Worm (Caenorhabditis elegans) whole organism, L3 larva: ENCODE results near the gene C05D12.1.
A peak's percentile ranks its signal among the peaks of the same experiment; 100 is the strongest.

Experiments used
- R02D3.7 ChIP-seq: fragments of 150-350 bp; optimal IDR thresholded peaks from 2 replicates; lab custom pipeline; 2014; ENCODE audit warnings: missing biosample characterization, missing genetic modification characterization
- ZK546.5 ChIP-seq: sonication (generic microtip); optimal IDR thresholded peaks from 2 replicates; lab custom pipeline; 2017; ENCODE audit warnings: missing biosample characterization, missing genetic modification characterization
- aly-2 ChIP-seq: fragments of 150-350 bp; optimal IDR thresholded peaks from 2 replicates; lab custom pipeline; 2014; ENCODE audit warnings: missing biosample characterization, missing genetic modification characterization
- ama-1 ChIP-seq: fragments of 150-350 bp; optimal IDR thresholded peaks from 2 replicates; lab custom pipeline; 2018
- ceh-16 ChIP-seq: sonication (generic microtip); optimal IDR thresholded peaks from 2 replicates; lab custom pipeline; 2017; ENCODE audit warnings: missing biosample characterization, missing genetic modification characterization
- ceh-28 ChIP-seq: fragments of 150-350 bp; optimal IDR thresholded peaks from 2 replicates; lab custom pipeline; 2014; ENCODE audit warnings: missing biosample characterization, missing genetic modification reagents, missing genetic modification characterization
- ceh-82 ChIP-seq: fragments of 150-350 bp; optimal IDR thresholded peaks from 2 replicates; lab custom pipeline; 2014; ENCODE audit warnings: missing biosample characterization, missing genetic modification characterization
- ceh-9 ChIP-seq: sonication (generic microtip); optimal IDR thresholded peaks from 2 replicates; lab custom pipeline; 2018; ENCODE audit warnings: missing biosample characterization, missing genetic modification characterization
- daf-12 ChIP-seq: fragments of 150-350 bp; optimal IDR thresholded peaks from 2 replicates; lab custom pipeline; 2014; ENCODE audit warnings: missing biosample characterization, missing genetic modification reagents, missing genetic modification characterization
- egl-27 ChIP-seq: sonication (generic microtip); optimal IDR thresholded peaks from 4 replicates; lab custom pipeline; 2017; ENCODE audit warnings: missing biosample characterization, missing genetic modification reagents, missing genetic modification characterization
- egl-5 ChIP-seq: fragments of 150-350 bp; optimal IDR thresholded peaks from 2 replicates; lab custom pipeline; 2017; ENCODE audit warnings: missing biosample characterization, missing genetic modification reagents, missing genetic modification characterization, inconsistent platforms
- elt-1 ChIP-seq: fragments of 150-350 bp; optimal IDR thresholded peaks from 2 replicates; lab custom pipeline; 2014; ENCODE audit warnings: missing biosample characterization, missing genetic modification characterization
- elt-2 ChIP-seq: sonication (generic microtip); optimal IDR thresholded peaks from 2 replicates; lab custom pipeline; 2016; ENCODE audit warnings: missing genetic modification reagents, mild to moderate bottlenecking, missing genetic modification characterization, missing compliant biosample characterization
- elt-3 ChIP-seq, 3 experiments: fragments of 150-350 bp in 1 of 3; sonication (generic microtip) in 2 of 3; optimal IDR thresholded peaks; 2 replicates in 2 of 3; 4 replicates in 1 of 3; lab custom pipeline; 2014 to 2017; ENCODE audit warnings: missing biosample characterization in 3 of 3, missing genetic modification characterization in 3 of 3
- eor-1 ChIP-seq, 2 experiments: fragments of 150-350 bp; optimal IDR thresholded peaks; 2 replicates each; lab custom pipeline; 2014 to 2018; ENCODE audit warnings: missing biosample characterization in 2 of 2, missing genetic modification characterization in 2 of 2
- fkh-10 ChIP-seq: sonication (generic microtip); optimal IDR thresholded peaks from 2 replicates; lab custom pipeline; 2017; ENCODE audit warnings: missing biosample characterization, missing genetic modification reagents, missing genetic modification characterization
- fkh-2 ChIP-seq: fragments of 150-350 bp; optimal IDR thresholded peaks from 2 replicates; lab custom pipeline; 2014; ENCODE audit warnings: missing biosample characterization, missing genetic modification reagents, missing genetic modification characterization
- fos-1 ChIP-seq: fragments of 150-350 bp; optimal IDR thresholded peaks from 2 replicates; lab custom pipeline; 2014; ENCODE audit warnings: missing biosample characterization, missing genetic modification characterization
- hmg-11 ChIP-seq: sonication (generic microtip); optimal IDR thresholded peaks from 2 replicates; lab custom pipeline; 2016; ENCODE audit warnings: missing genetic modification characterization, missing compliant biosample characterization
- jun-1 ChIP-seq: fragments of 150-350 bp; optimal IDR thresholded peaks from 2 replicates; lab custom pipeline; 2014; ENCODE audit warnings: missing biosample characterization, missing genetic modification reagents, missing genetic modification characterization
- lin-15B ChIP-seq: fragments of 150-350 bp; optimal IDR thresholded peaks from 2 replicates; lab custom pipeline; 2014; ENCODE audit warnings: missing biosample characterization, missing genetic modification characterization
- lin-39 ChIP-seq: fragments of 150-350 bp; optimal IDR thresholded peaks from 2 replicates; lab custom pipeline; 2018; ENCODE audit warnings: missing biosample characterization, missing genetic modification reagents, missing genetic modification characterization
- lsy-12 ChIP-seq: sonication (generic microtip); optimal IDR thresholded peaks from 2 replicates; lab custom pipeline; 2016; ENCODE audit warnings: mild to moderate bottlenecking, missing genetic modification characterization, missing compliant biosample characterization
- mdl-1 ChIP-seq: fragments of 150-350 bp; optimal IDR thresholded peaks from 2 replicates; lab custom pipeline; 2014; ENCODE audit warnings: missing biosample characterization, missing genetic modification characterization
- mml-1 ChIP-seq: fragments of 150-350 bp; sonication (generic microtip); optimal IDR thresholded peaks from 3 replicates; lab custom pipeline; 2014; ENCODE audit warnings: missing biosample characterization, missing genetic modification characterization
- nfya-1 ChIP-seq: sonication (generic microtip); optimal IDR thresholded peaks from 2 replicates; lab custom pipeline; 2017; ENCODE audit warnings: missing genetic modification characterization, mild to moderate bottlenecking, missing compliant biosample characterization, antibody characterized with exemption, moderate library complexity; ENCODE audit not compliant: insufficient read depth
- nhr-11 ChIP-seq: fragments of 150-350 bp; optimal IDR thresholded peaks from 2 replicates; lab custom pipeline; 2014; ENCODE audit warnings: missing biosample characterization, missing genetic modification characterization
- nhr-12 ChIP-seq: fragments of 150-350 bp; optimal IDR thresholded peaks from 2 replicates; lab custom pipeline; 2014; ENCODE audit warnings: missing biosample characterization, missing genetic modification characterization
- nhr-23 ChIP-seq: fragments of 150-350 bp; optimal IDR thresholded peaks from 2 replicates; lab custom pipeline; 2014; ENCODE audit warnings: missing biosample characterization, missing genetic modification reagents, missing genetic modification characterization
- nhr-237 ChIP-seq: fragments of 150-350 bp; optimal IDR thresholded peaks from 2 replicates; lab custom pipeline; 2014; ENCODE audit warnings: missing biosample characterization, missing genetic modification characterization
- nhr-25 ChIP-seq: sonication (generic microtip); optimal IDR thresholded peaks from 2 replicates; lab custom pipeline; 2017; ENCODE audit warnings: missing biosample characterization, missing genetic modification characterization
- nhr-28 ChIP-seq: fragments of 150-350 bp; optimal IDR thresholded peaks from 2 replicates; lab custom pipeline; 2014; ENCODE audit warnings: missing biosample characterization, missing genetic modification characterization
- nhr-43 ChIP-seq: sonication (generic microtip); optimal IDR thresholded peaks from 2 replicates; lab custom pipeline; 2016; ENCODE audit warnings: mild to moderate bottlenecking, missing genetic modification characterization, missing compliant biosample characterization; ENCODE audit not compliant: poor library complexity, severe bottlenecking
- nhr-67 ChIP-seq: fragments of 150-350 bp; optimal IDR thresholded peaks from 2 replicates; lab custom pipeline; 2014; ENCODE audit warnings: missing biosample characterization, missing genetic modification characterization
- nhr-76 ChIP-seq: fragments of 150-350 bp; sonication (generic microtip); optimal IDR thresholded peaks from 5 replicates; lab custom pipeline; 2014; ENCODE audit warnings: missing biosample characterization, missing genetic modification characterization
- nhr-77 ChIP-seq: fragments of 150-350 bp; optimal IDR thresholded peaks from 2 replicates; lab custom pipeline; 2014; ENCODE audit warnings: missing biosample characterization, missing genetic modification characterization
- pha-4 ChIP-seq: fragments of 150-350 bp; optimal IDR thresholded peaks from 2 replicates; lab custom pipeline; 2014; ENCODE audit warnings: missing biosample characterization, missing genetic modification reagents, missing genetic modification characterization
- pqm-1 ChIP-seq: fragments of 150-350 bp; optimal IDR thresholded peaks from 2 replicates; lab custom pipeline; 2017; ENCODE audit warnings: missing biosample characterization, missing genetic modification characterization, inconsistent platforms
- sea-2 ChIP-seq: fragments of 150-350 bp; sonication (generic microtip); optimal IDR thresholded peaks from 4 replicates; lab custom pipeline; 2014; ENCODE audit warnings: missing biosample characterization, missing genetic modification reagents, missing genetic modification characterization
- skn-1 ChIP-seq: fragments of 150-350 bp; optimal IDR thresholded peaks from 2 replicates; lab custom pipeline; 2014; ENCODE audit warnings: missing biosample characterization, missing genetic modification characterization
- snpc-4 ChIP-seq: fragments of 150-350 bp; optimal IDR thresholded peaks from 2 replicates; lab custom pipeline; 2014; ENCODE audit warnings: missing biosample characterization, missing genetic modification characterization
- tbx-2 ChIP-seq: sonication (generic microtip); optimal IDR thresholded peaks from 2 replicates; lab custom pipeline; 2016; ENCODE audit warnings: mild to moderate bottlenecking, missing genetic modification characterization, missing compliant biosample characterization
- unc-39 ChIP-seq: sonication (generic microtip); optimal IDR thresholded peaks from 4 replicates; lab custom pipeline; 2017; ENCODE audit warnings: missing biosample characterization, missing genetic modification characterization
- unc-62 ChIP-seq: fragments of 150-350 bp; sonication (generic microtip); optimal IDR thresholded peaks from 4 replicates; lab custom pipeline; 2014; ENCODE audit warnings: missing biosample characterization, missing genetic modification reagents, missing genetic modification characterization
- zag-1 ChIP-seq: fragments of 150-350 bp; optimal IDR thresholded peaks from 2 replicates; lab custom pipeline; 2014; ENCODE audit warnings: missing biosample characterization, missing genetic modification characterization
- ztf-11 ChIP-seq: fragments of 150-350 bp; optimal IDR thresholded peaks from 2 replicates; lab custom pipeline; 2014; ENCODE audit warnings: missing biosample characterization, missing genetic modification characterization
- ztf-4 ChIP-seq: fragments of 150-350 bp; optimal IDR thresholded peaks from 2 replicates; lab custom pipeline; 2014; ENCODE audit warnings: missing biosample characterization, missing genetic modification characterization

Gene C05D12.1

DNA sequence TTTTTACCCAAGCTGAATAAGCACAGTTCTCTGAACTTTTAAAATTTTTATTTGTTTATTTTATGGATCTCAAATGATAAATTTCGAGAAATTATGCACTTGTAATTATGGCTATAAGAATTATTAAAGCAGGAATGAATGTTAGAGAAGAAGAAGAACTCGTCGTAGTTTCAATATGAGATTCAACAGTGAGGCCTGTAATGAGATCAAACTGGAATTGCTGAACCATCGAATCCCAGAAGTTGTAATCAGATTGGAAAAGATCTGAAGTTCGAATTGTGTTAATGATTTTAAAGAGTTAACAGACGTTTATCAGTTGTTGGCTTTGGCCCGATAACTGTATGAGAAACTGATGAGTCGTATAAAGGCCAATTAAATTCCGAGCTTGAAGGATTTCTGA, 40.1 kb upstream of the C05D12.1 start:
- TF ChIP-seq lin-39 (tag; lab: Kevin White, UChicago) (no peak), ama-1 (lab: Kevin White, UChicago) (peak; percentile 3), nhr-12 (no peak), pqm-1 (tag; lab: Kevin White, UChicago) (no peak)

DNA sequence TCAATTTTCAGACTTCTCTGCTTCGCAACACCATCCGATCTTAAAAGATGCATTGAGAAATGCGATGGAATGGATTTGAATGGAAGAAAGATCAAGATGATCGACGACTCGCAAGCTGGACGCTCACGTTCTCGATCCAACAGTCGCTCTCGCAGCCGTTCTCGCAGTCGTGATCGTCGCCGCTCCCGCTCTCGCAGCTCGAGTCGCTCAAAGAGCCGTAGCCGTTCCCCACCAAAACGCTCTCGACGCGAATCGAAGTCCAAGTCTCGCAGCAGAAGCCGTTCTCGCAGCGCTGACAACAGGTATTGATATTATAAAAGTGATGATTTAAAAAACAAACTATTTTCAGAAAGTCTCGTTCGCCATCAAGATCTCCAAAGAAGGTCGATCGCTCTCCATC, 39.6 kb upstream of the C05D12.1 start:
- TF ChIP-seq elt-2 (tag; lab: Kevin White, UChicago) (no peak), ztf-11 (tag; lab: Kevin White, UChicago) (no peak), nhr-67 (tag; lab: Kevin White, UChicago) (no peak), nhr-23 (tag; lab: Kevin White, UChicago) (no peak), fkh-2 (tag; lab: Kevin White, UChicago) (no peak), aly-2 (tag; lab: Kevin White, UChicago) (no peak), nhr-25 (tag; lab: Kevin White, UChicago) (no peak), hmg-11 (no peak)
- TF ChIP-seq, all 47 proteins: peak for 0

DNA sequence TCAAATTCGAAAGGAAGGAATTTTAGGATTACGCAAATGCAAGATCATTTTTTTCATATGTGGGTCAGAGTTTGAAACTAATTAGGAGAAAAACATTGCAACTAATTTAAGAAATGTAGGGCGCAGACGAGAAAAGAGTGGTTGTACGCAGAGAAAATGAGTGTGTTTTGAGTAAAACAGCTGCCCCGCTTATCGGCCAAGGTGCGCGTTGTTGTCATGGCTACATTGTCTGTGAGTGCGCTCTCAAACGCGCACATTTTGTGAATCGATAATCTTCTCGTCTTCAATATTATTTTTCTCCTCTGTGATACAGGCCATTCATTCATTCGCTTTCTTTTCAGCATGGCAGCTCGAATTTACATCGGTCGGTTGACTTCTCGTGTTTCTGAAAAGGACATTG, 38.1 kb upstream of the C05D12.1 start:
- TF ChIP-seq pha-4 (no peak), pqm-1 (tag; lab: Kevin White, UChicago) (no peak)

DNA sequence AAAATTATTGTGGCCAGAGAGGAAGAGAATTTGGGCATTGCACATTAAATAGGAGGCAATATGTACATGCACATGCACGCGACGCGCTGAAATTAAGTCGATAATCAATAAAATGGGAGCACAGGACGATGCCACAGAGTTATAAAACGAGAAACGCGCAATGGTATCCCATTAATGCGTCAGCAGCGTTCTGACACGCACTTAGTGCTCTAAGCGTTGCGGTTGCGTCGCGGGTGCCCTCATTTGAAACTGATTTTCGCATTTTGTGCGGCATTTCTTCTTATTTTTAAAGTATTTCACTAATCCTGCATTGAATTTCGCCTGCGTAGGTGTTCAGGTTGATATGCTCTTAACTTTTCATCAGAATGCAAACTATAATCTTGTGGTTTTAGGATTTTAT, 37.5 kb upstream of the C05D12.1 start, which contains the start of gene rsp-1:
rsp-1 (plus strand) TSS at position 338 of the 400 bp plus-strand sequence.
- TF ChIP-seq fkh-10 (GFP tag; lab: Kevin White, UChicago) (no peak), ceh-82 (tag; lab: Kevin White, UChicago) (peak; percentile 28), sea-2 (GFP tag; lab: Kevin White, UChicago) (peak; percentile 68), nfya-1 (tag; lab: Kevin White, UChicago) (peak; percentile 88), nhr-12 (no peak), pha-4 (peak; percentile 95), unc-62 (GFP tag; lab: Kevin White, UChicago) (no peak), jun-1 (tag; lab: Kevin White, UChicago) (peak; percentile 82), elt-1 (tag; lab: Kevin White, UChicago) (peak; percentile 26), unc-39 (no peak), hmg-11 (peak; percentile 80), nhr-43 (tag; lab: Kevin White, UChicago) (peak; percentile 87), skn-1 (tag; lab: Kevin White, UChicago) (peak; percentile 45), lsy-12 (tag; lab: Kevin White, UChicago) (peak; percentile 89), lin-39 (tag; lab: Kevin White, UChicago) (peak; percentile 95), nhr-11 (tag; lab: Kevin White, UChicago) (peak; percentile 70), fos-1 (no peak), nhr-237 (tag; lab: Kevin White, UChicago) (no peak), elt-2 (tag; lab: Kevin White, UChicago) (peak; percentile 90), nhr-77 (tag; lab: Kevin White, UChicago) (no peak), ceh-16 (tag; lab: Kevin White, UChicago) (no peak), egl-27 (tag; lab: Kevin White, UChicago) (no peak), tbx-2 (tag; lab: Kevin White, UChicago) (peak; percentile 74), snpc-4 (tag; lab: Kevin White, UChicago) (peak; percentile 90), ama-1 (lab: Kevin White, UChicago) (no peak), nhr-28 (no peak), nhr-23 (tag; lab: Kevin White, UChicago) (peak; percentile 96), zag-1 (tag; lab: Kevin White, UChicago) (peak; percentile 7), ceh-28 (tag; lab: Kevin White, UChicago) (peak; percentile 87), nhr-76 (no peak), ZK546.5 (tag; lab: Kevin White, UChicago) (no peak), ceh-9 (no peak), ztf-4 (peak; percentile 50), daf-12 (tag; lab: Kevin White, UChicago) (no peak), fkh-2 (tag; lab: Kevin White, UChicago) (no peak), mml-1 (tag; lab: Kevin White, UChicago) (no peak), aly-2 (tag; lab: Kevin White, UChicago) (no peak), pqm-1 (tag; lab: Kevin White, UChicago) (peak; percentile 84), eor-1 (tag; optimal IDR thresholded peaks at IDR 0.05; lab: Kevin White, UChicago) (no peak), elt-3 (tag; optimal IDR thresholded peaks at IDR 0.05; lab: Kevin White, UChicago) (no peak), nhr-67 (tag; lab: Kevin White, UChicago) (no peak), egl-5 (tag; lab: Kevin White, UChicago) (peak; percentile 85), nhr-25 (tag; lab: Kevin White, UChicago) (peak; percentile 87), R02D3.7 (tag; lab: Kevin White, UChicago) (peak; percentile 85), mdl-1 (no peak), lin-15B (tag; lab: Kevin White, UChicago) (peak; percentile 90), ztf-11 (tag; lab: Kevin White, UChicago) (no peak)
- TF ChIP-seq, all 47 proteins: peak for 24
